Worm (Caenorhabditis elegans) whole organism, mixed stage, embryonic: ENCODE data around the gene Y43B11AL.1.

ENCODE experiments used
- blmp-1 ChIP-seq: fragments of 150-350 bp; optimal IDR thresholded peaks from 2 replicates; lab custom pipeline; 2014; ENCODE audit warnings: missing biosample characterization, missing genetic modification characterization
- ceh-83 ChIP-seq: fragments of 200-800 bp; sonication (Bioruptor generic); optimal IDR thresholded peaks from 2 replicates; lab custom pipeline; 2018; ENCODE audit warnings: mild to moderate bottlenecking, missing genetic modification characterization, missing compliant biosample characterization
- cnd-1 ChIP-seq: fragments of 200-800 bp; sonication (Bioruptor generic); optimal IDR thresholded peaks from 2 replicates; lab custom pipeline; 2018; ENCODE audit warnings: mild to moderate bottlenecking, missing genetic modification characterization, missing compliant biosample characterization
- elt-1 ChIP-seq: sonication (generic microtip); optimal IDR thresholded peaks from 2 replicates; lab custom pipeline; 2017; ENCODE audit warnings: missing genetic modification characterization, mild to moderate bottlenecking, missing compliant biosample characterization, antibody characterized with exemption, moderate library complexity, borderline replicate concordance; ENCODE audit not compliant: insufficient read depth
- flh-1 ChIP-seq: fragments of 200-800 bp; sonication (Bioruptor generic); optimal IDR thresholded peaks from 2 replicates; lab custom pipeline; 2018; ENCODE audit warnings: mild to moderate bottlenecking, missing genetic modification characterization, moderate library complexity, missing compliant biosample characterization
- lsy-2 ChIP-seq: fragments of 150-350 bp; optimal IDR thresholded peaks from 2 replicates; lab custom pipeline; 2014; ENCODE audit warnings: missing biosample characterization, missing genetic modification characterization
- nhr-28 ChIP-seq: fragments of 150-350 bp; optimal IDR thresholded peaks from 2 replicates; lab custom pipeline; 2014; ENCODE audit warnings: missing biosample characterization, missing genetic modification characterization
- pha-4 ChIP-seq: fragments of 150-350 bp; optimal IDR thresholded peaks from 2 replicates; lab custom pipeline; 2018; ENCODE audit warnings: missing biosample characterization, missing genetic modification reagents, missing genetic modification characterization
- tbx-8 ChIP-seq: fragments of 200-800 bp; sonication (Bioruptor generic); optimal IDR thresholded peaks from 2 replicates; lab custom pipeline; 2018; ENCODE audit warnings: mild to moderate bottlenecking, missing genetic modification characterization, moderate library complexity, missing compliant biosample characterization

ce11 chrIV:7083976-7084375, 18.9 kb downstream of the Y43B11AL.1 start:
- TF ChIP-seq blmp-1 (no peak), flh-1 (GFP tag; lab: Kevin White, UChicago) (no peak), lsy-2 (tag; lab: Kevin White, UChicago) (no peak), tbx-8 (no peak), ceh-83 (GFP tag; lab: Kevin White, UChicago) (no peak), pha-4 (no peak), nhr-28 (tag; lab: Kevin White, UChicago) (no peak), cnd-1 (tag; lab: Kevin White, UChicago) (no peak), elt-1 (tag; lab: Kevin White, UChicago) (no peak)
